Worm (Caenorhabditis elegans) whole organism, young adult: ENCODE data around the gene tbc-6.

Source experiments
- F10E7.11 ChIP-seq: sonication (generic microtip); optimal IDR thresholded peaks from 2 replicates; lab custom pipeline; 2017; ENCODE audit warnings: mild to moderate bottlenecking, missing genetic modification characterization, moderate library complexity, missing compliant biosample characterization
- T07F8.4 ChIP-seq: sonication (generic microtip); optimal IDR thresholded peaks from 2 replicates; lab custom pipeline; 2016; ENCODE audit warnings: mild to moderate bottlenecking, missing genetic modification characterization, moderate library complexity, missing compliant biosample characterization
- akir-1 ChIP-seq: fragments of 200-800 bp; sonication (Bioruptor generic); optimal IDR thresholded peaks from 2 replicates; lab custom pipeline; 2018; ENCODE audit warnings: mild to moderate bottlenecking, missing genetic modification characterization, moderate library complexity, missing compliant biosample characterization
- ceh-91 ChIP-seq: fragments of 200-800 bp; sonication (Bioruptor generic); IDR thresholded peaks from 2 replicates; pipeline ENCODE4 v1.3.6; 2022; ENCODE audit warnings: missing genetic modification reagents, missing genetic modification characterization, missing compliant biosample characterization
- let-526 ChIP-seq: fragments of 200-800 bp; sonication (Bioruptor generic); IDR thresholded peaks from 2 replicates; pipeline ENCODE4 v1.3.6; 2022; ENCODE audit warnings: missing genetic modification reagents, missing genetic modification characterization, missing compliant biosample characterization
- lsy-27 ChIP-seq: sonication (generic microtip); optimal IDR thresholded peaks from 2 replicates; lab custom pipeline; 2017; ENCODE audit warnings: missing genetic modification characterization, mild to moderate bottlenecking, missing compliant biosample characterization, antibody characterized with exemption, missing genotype, borderline replicate concordance; ENCODE audit not compliant: insufficient read depth
- nfya-1 ChIP-seq: sonication (generic microtip); optimal IDR thresholded peaks from 2 replicates; lab custom pipeline; 2017; ENCODE audit warnings: antibody characterized with exemption, missing compliant biosample characterization, missing genetic modification characterization, borderline replicate concordance; ENCODE audit not compliant: insufficient read depth
- unc-62 ChIP-seq: fragments of 150-350 bp; optimal IDR thresholded peaks from 2 replicates; lab custom pipeline; 2014; ENCODE audit warnings: missing biosample characterization, missing genetic modification reagents, missing genetic modification characterization
- ztf-25 ChIP-seq: fragments of 200-800 bp; sonication (Bioruptor generic); IDR thresholded peaks from 2 replicates; pipeline ENCODE4 v1.3.6; 2022; ENCODE audit warnings: missing genetic modification reagents, missing genetic modification characterization, missing compliant biosample characterization

ce11 chrII:6832695-6833389 is 15.1 kb upstream of the tbc-6 start:
- TF ChIP-seq let-526 (GFP tag; lab: Robert Waterston, UW): no peak
- TF ChIP-seq unc-62 (GFP tag; lab: Kevin White, UChicago): no peak
- TF ChIP-seq ceh-91 (GFP tag; lab: Robert Waterston, UW): no peak
- no peak for TF ChIP-seq F10E7.11 (tag; lab: Kevin White, UChicago)
- TF ChIP-seq akir-1 (GFP tag; lab: Kevin White, UChicago): no peak
- no peak for TF ChIP-seq T07F8.4 (tag; lab: Kevin White, UChicago)
- TF ChIP-seq nfya-1 (tag; lab: Kevin White, UChicago): no peak
- TF ChIP-seq lsy-27 (tag; lab: Kevin White, UChicago): no peak
- no peak for TF ChIP-seq ztf-25 (GFP tag; lab: Robert Waterston, UW)
